Fruit fly (Drosophila melanogaster): ENCODE results near the gene CG5885.

The CG5885 gene

dm6 chr2L:9915011-9915850 is 2.9 kb downstream of the CG5885 start, which contains the start of gene yip2 (continued):
- peak; percentile 94 for TF ChIP-seq chinmo (GFP tag; IDR thresholded peaks at IDR 0.05; ENCODE audit: partially characterized antibody)
- TF ChIP-seq yki (optimal IDR thresholded peaks at IDR 0.05), result no peak
- TF ChIP-seq CG6272 (GFP tag; IDR thresholded peaks at IDR 0.05), result no peak
- no peak for TF ChIP-seq cato (GFP tag; optimal IDR thresholded peaks at IDR 0.05; ENCODE audit: borderline replicate concordance)
- peak; percentile 66 for TF ChIP-seq crol (GFP tag; IDR thresholded peaks at IDR 0.05)
- no peak for TF ChIP-seq CG8765 (GFP tag; IDR thresholded peaks at IDR 0.05)
- no peak for TF ChIP-seq bigmax (GFP tag; optimal IDR thresholded peaks at IDR 0.05)
- peak; percentile 41 for TF ChIP-seq fd3F (GFP tag; optimal IDR thresholded peaks at IDR 0.05)
- no peak for TF ChIP-seq CG1647 (GFP tag; optimal IDR thresholded peaks at IDR 0.05)
- 0 out of 3 replicates have a peak, but pooled peaks have one; percentile 25 for TF ChIP-seq CG2889 (GFP tag; IDR thresholded peaks at IDR 0.05)
- peak; percentile 39 for TF ChIP-seq CG9817 (tag; optimal IDR thresholded peaks at IDR 0.05)
- no peak for TF ChIP-seq Bdp1 (GFP tag; optimal IDR thresholded peaks at IDR 0.05)
- no peak for TF ChIP-seq NK7.1 (GFP tag; optimal IDR thresholded peaks at IDR 0.05)
- TF ChIP-seq Gug (GFP tag; IDR thresholded peaks at IDR 0.05), result peak; percentile 28; the same call in 1 of the 4 replicates
- peak; percentile 84 for TF ChIP-seq row (GFP tag; IDR thresholded peaks at IDR 0.05)
- TF ChIP-seq Hr51 (GFP tag; optimal IDR thresholded peaks at IDR 0.05), result peak; percentile 20 to 77
- TF ChIP-seq CG15696 (tag; optimal IDR thresholded peaks at IDR 0.05), result no peak
- TF ChIP-seq chif (GFP tag; optimal IDR thresholded peaks at IDR 0.05), result peak in 1 of 2 experiments; percentile 28
- peak; percentile 62 for TF ChIP-seq fu2 (GFP tag; optimal IDR thresholded peaks at IDR 0.05)
- no peak for TF ChIP-seq CG43689 (GFP tag; IDR thresholded peaks at IDR 0.05)
- peak; percentile 46; the same call in 1 of the 2 replicates for TF ChIP-seq seq (GFP tag; IDR thresholded peaks at IDR 0.05)
- peak; percentile 62 for TF ChIP-seq odd (GFP tag; optimal IDR thresholded peaks at IDR 0.05)
- TF ChIP-seq CG7556 (GFP tag; optimal IDR thresholded peaks at IDR 0.05), result peak; percentile 65
- peak; percentile 52 for TF ChIP-seq Dip3 (GFP tag; optimal IDR thresholded peaks at IDR 0.05)
- TF ChIP-seq CG8089 (GFP tag; optimal IDR thresholded peaks at IDR 0.05), result no peak
- peak; percentile 44 for TF ChIP-seq ATbp (GFP tag; optimal IDR thresholded peaks at IDR 0.05)
- TF ChIP-seq Dref (GFP tag; IDR thresholded peaks at IDR 0.05), result no peak; the same call in 1 of the 2 replicates
- peak; percentile 83 for TF ChIP-seq sens (GFP tag)
- no peak for TF ChIP-seq C15 (GFP tag; IDR thresholded peaks at IDR 0.05)
- no peak for TF ChIP-seq CG42726 (GFP tag; IDR thresholded peaks at IDR 0.05; ENCODE audit: partially characterized antibody)
- no peak for TF ChIP-seq knrl (GFP tag; IDR thresholded peaks at IDR 0.05; ENCODE audit: partially characterized antibody)
- peak; percentile 36 for TF ChIP-seq pfk (GFP tag; optimal IDR thresholded peaks at IDR 0.05)
- peak; percentile 61 for TF ChIP-seq ind (GFP tag; optimal IDR thresholded peaks at IDR 0.05)
- peak; percentile 42 for TF ChIP-seq maf-S (GFP tag; optimal IDR thresholded peaks at IDR 0.05)
- peak; percentile 59 for TF ChIP-seq CG10543 (GFP tag; optimal IDR thresholded peaks at IDR 0.05)
- no peak for TF ChIP-seq Lhr (GFP tag; optimal IDR thresholded peaks at IDR 0.05)
- TF ChIP-seq hbn (GFP tag; IDR thresholded peaks at IDR 0.05; ENCODE audit: partially characterized antibody), result no peak
- TF ChIP-seq Oli (tag; optimal IDR thresholded peaks at IDR 0.05), result peak; percentile 49
- peak; percentile 65 for TF ChIP-seq CG10366 (GFP tag; IDR thresholded peaks at IDR 0.05)
- no peak for TF ChIP-seq CG30020 (tag; optimal IDR thresholded peaks at IDR 0.05)
- 0 out of 3 replicates have a peak, but pooled peaks have one; percentile 33 for TF ChIP-seq mld (GFP tag; IDR thresholded peaks at IDR 0.05; ENCODE audit: partially characterized antibody)
- TF ChIP-seq gt (GFP tag; IDR thresholded peaks at IDR 0.05), result no peak
- no peak for TF ChIP-seq CG7928 (GFP tag; optimal IDR thresholded peaks at IDR 0.05)
- TF ChIP-seq Rfx (GFP tag; IDR thresholded peaks at IDR 0.05), result peak; percentile 81
- no peak for TF ChIP-seq CG2202 (tag; optimal IDR thresholded peaks at IDR 0.05)
- no peak for TF ChIP-seq Atf-2 (GFP tag; optimal IDR thresholded peaks at IDR 0.05)
- TF ChIP-seq nerfin-2 (GFP tag; IDR thresholded peaks at IDR 0.05; ENCODE audit: partially characterized antibody), result no peak
- TF ChIP-seq twi (tag; optimal IDR thresholded peaks at IDR 0.05), result no peak
- no peak for TF ChIP-seq Kr (GFP tag; optimal IDR thresholded peaks at IDR 0.05)
